Fruit fly (Drosophila melanogaster): Measurements from ENCODE around the gene CG8031.

CG8031 gene

dm6 chr3R:12980628-12981219, 30.4 kb downstream of the CG8031 start, which contains the start of gene Paip2 (continued):
- TF ChIP-seq CG6791 (GFP tag; IDR thresholded peaks at IDR 0.05; ENCODE audit: partially characterized antibody) (peak; percentile 97), Atf3 (GFP tag; optimal IDR thresholded peaks at IDR 0.05) (peak; percentile 1), Opbp (GFP tag; IDR thresholded peaks at IDR 0.05; ENCODE audit: partially characterized antibody) (peak; percentile 96), lilli (GFP tag; optimal IDR thresholded peaks at IDR 0.05) (no peak), Bgb (GFP tag; IDR thresholded peaks at IDR 0.05; ENCODE audit: partially characterized antibody) (peak; percentile 97), CG2199 (GFP tag; IDR thresholded peaks at IDR 0.05) (peak; percentile 65; the same call in 1 of the 3 replicates), CG5245 (GFP tag; optimal IDR thresholded peaks at IDR 0.05) (no peak), CG15514 (GFP tag; optimal IDR thresholded peaks at IDR 0.05) (peak; percentile 67), amos (GFP tag; IDR thresholded peaks at IDR 0.05; ENCODE audit: partially characterized antibody) (peak; percentile 95), Myb (GFP tag; optimal IDR thresholded peaks at IDR 0.05) (peak; percentile 63), stwl (tag; optimal IDR thresholded peaks at IDR 0.05) (peak; percentile 69), CG1603 (tag; optimal IDR thresholded peaks at IDR 0.05) (peak; percentile 71), chinmo (GFP tag; IDR thresholded peaks at IDR 0.05; ENCODE audit: partially characterized antibody) (peak; percentile 99), CTCF (GFP tag; optimal IDR thresholded peaks at IDR 0.05) (peak; percentile 91), CG31441 (GFP tag; IDR thresholded peaks at IDR 0.05) (0 out of 2 replicates have a peak, but pooled peaks have one; percentile 19), sd (tag; optimal IDR thresholded peaks at IDR 0.05) (peak; percentile 71), wor (GFP tag; IDR thresholded peaks at IDR 0.05) (no peak), CG1792 (GFP tag; optimal IDR thresholded peaks at IDR 0.05) (peak; percentile 3), CG2116 (GFP tag; optimal IDR thresholded peaks at IDR 0.05) (peak; percentile 90), Jarid2 (GFP tag; optimal IDR thresholded peaks at IDR 0.05) (peak; percentile 2), CG17829 (tag; optimal IDR thresholded peaks at IDR 0.05) (peak; percentile 61), Hr3 (GFP tag; optimal IDR thresholded peaks at IDR 0.05) (peak; percentile 8), CG42726 (GFP tag; IDR thresholded peaks at IDR 0.05; ENCODE audit: partially characterized antibody) (peak; percentile 83), phol (tag; optimal IDR thresholded peaks at IDR 0.05) (peak; percentile 64), Hand (GFP tag; optimal IDR thresholded peaks at IDR 0.05) (no peak), CoRest (tag; optimal IDR thresholded peaks at IDR 0.05) (peak; percentile 67), pfk (GFP tag; optimal IDR thresholded peaks at IDR 0.05) (no peak), H15 (GFP tag; IDR thresholded peaks at IDR 0.05) (no peak), Doc3 (GFP tag; IDR thresholded peaks at IDR 0.05; ENCODE audit: partially characterized antibody) (peak; percentile 98), CG13894 (tag; optimal IDR thresholded peaks at IDR 0.05) (peak; percentile 21), CG3847 (GFP tag; IDR thresholded peaks at IDR 0.05) (peak; percentile 28), CG10267 (tag; optimal IDR thresholded peaks at IDR 0.05) (peak; percentile 71), CG1602 (GFP tag; optimal IDR thresholded peaks at IDR 0.05) (no peak), CG4617 (GFP tag; optimal IDR thresholded peaks at IDR 0.05; ENCODE audit: borderline replicate concordance) (peak; percentile 46), Poxn (GFP tag; IDR thresholded peaks at IDR 0.05) (no peak), CG9797 (GFP tag; optimal IDR thresholded peaks at IDR 0.05) (peak; percentile 43), CG7963 (GFP tag; IDR thresholded peaks at IDR 0.05; ENCODE audit: partially characterized antibody) (peak; percentile 94), CG32772 (GFP tag; IDR thresholded peaks at IDR 0.05) (peak; percentile 58), CG34224 (GFP tag; IDR thresholded peaks at IDR 0.05; ENCODE audit: partially characterized antibody) (peak; percentile 98), CG8944 (GFP tag; optimal IDR thresholded peaks at IDR 0.05) (peak; percentile 1), trem (tag; optimal IDR thresholded peaks at IDR 0.05) (peak; percentile 75), knrl (GFP tag; IDR thresholded peaks at IDR 0.05; ENCODE audit: partially characterized antibody) (peak; percentile 99), bbx (GFP tag; IDR thresholded peaks at IDR 0.05; ENCODE audit: partially characterized antibody) (peak; percentile 97), CG10321 (GFP tag; IDR thresholded peaks at IDR 0.05) (no peak), CG14860 (GFP tag; IDR thresholded peaks at IDR 0.05; ENCODE audit: partially characterized antibody) (peak; percentile 99), sc (optimal IDR thresholded peaks at IDR 0.05) (no peak), sc (GFP tag; optimal IDR thresholded peaks at IDR 0.05) (no peak), CG2120 (GFP tag; optimal IDR thresholded peaks at IDR 0.05) (peak; percentile 6), pho (GFP tag; optimal IDR thresholded peaks at IDR 0.05) (peak; percentile 8)
